Fruit fly (Drosophila melanogaster): ENCODE data around the gene CG33689.
A peak's percentile ranks its signal among the peaks of the same experiment; 100 is the strongest.

The CG33689 gene

DNA sequence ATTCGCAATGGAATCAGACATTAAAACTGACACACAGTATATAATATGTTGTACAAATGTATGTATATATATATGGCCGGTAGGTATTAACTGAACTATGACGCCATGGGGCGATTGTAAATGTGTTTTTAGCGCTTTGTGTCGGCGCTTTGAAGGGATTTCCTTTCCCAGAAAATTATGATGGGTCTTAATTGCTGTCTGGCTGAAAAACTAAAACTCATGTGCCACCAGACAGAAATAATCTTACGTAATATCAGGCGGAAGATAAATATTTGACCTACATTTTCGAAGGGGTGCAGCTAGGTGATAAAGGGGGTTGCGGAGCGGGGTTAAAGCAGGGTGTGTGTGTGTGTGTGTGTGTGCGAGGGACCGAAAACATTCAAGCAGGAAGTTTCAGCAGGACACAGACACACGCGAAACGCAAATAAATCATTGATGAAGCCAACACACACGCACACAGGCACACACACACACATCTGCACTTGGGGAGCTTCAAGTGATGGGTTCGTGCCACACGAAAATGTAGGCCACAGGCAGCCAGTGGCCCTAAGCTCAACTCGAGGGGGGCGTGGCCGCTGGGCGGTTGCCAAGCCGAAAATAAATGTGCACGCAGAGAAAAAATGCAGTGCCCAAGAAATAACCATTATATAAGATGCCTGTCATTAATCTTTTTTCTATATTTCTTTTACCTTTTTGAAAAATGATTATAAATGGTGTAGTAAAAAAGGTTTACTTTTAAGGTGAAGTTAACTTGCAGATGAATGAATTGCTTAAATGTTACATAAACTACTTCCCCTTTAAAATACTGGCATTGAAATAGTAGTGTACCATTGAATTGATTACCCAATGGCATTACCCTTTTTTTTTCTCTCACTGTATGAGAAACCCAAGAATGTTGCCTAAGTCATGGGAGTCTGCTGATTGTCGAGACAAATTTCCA is 42.5 kb upstream of the CG33689 start (continued):
- TF ChIP-seq nmo (GFP tag; optimal IDR thresholded peaks at IDR 0.05): peak; percentile 72
- TF ChIP-seq bab2 (GFP tag; optimal IDR thresholded peaks at IDR 0.05): no peak
- no peak for TF ChIP-seq ac (GFP tag; optimal IDR thresholded peaks at IDR 0.05)
- 0 out of 2 replicates have a peak, but pooled peaks have one; percentile 15 for TF ChIP-seq tna (GFP tag; IDR thresholded peaks at IDR 0.05; ENCODE audit: partially characterized antibody)
- peak; percentile 33 for TF ChIP-seq Jarid2 (GFP tag; optimal IDR thresholded peaks at IDR 0.05)
- peak; percentile 48 for TF ChIP-seq org-1 (GFP tag; optimal IDR thresholded peaks at IDR 0.05)
- TF ChIP-seq CG15011 (GFP tag; optimal IDR thresholded peaks at IDR 0.05): peak; percentile 2
- TF ChIP-seq CG31365 (tag; optimal IDR thresholded peaks at IDR 0.05): no peak
- 0 out of 3 replicates have a peak, but pooled peaks have one; percentile 22 for TF ChIP-seq Dbx (GFP tag; IDR thresholded peaks at IDR 0.05)
- peak; percentile 20 for TF ChIP-seq slp2 (GFP tag; optimal IDR thresholded peaks at IDR 0.05)
- no peak for TF ChIP-seq wdn (GFP tag; IDR thresholded peaks at IDR 0.05)
- TF ChIP-seq hbn (GFP tag; IDR thresholded peaks at IDR 0.05; ENCODE audit: partially characterized antibody): no peak
- TF ChIP-seq CG11695 (GFP tag; IDR thresholded peaks at IDR 0.05): peak; percentile 57; the same call in 1 of the 3 replicates
- TF ChIP-seq CG8765 (GFP tag; IDR thresholded peaks at IDR 0.05): no peak
- TF ChIP-seq CG3995 (GFP tag; optimal IDR thresholded peaks at IDR 0.05): peak; percentile 3
- TF ChIP-seq corto (GFP tag; optimal IDR thresholded peaks at IDR 0.05): no peak
- 0 out of 3 replicates have a peak, but pooled peaks have one; percentile 14 for TF ChIP-seq CG11093 (GFP tag; IDR thresholded peaks at IDR 0.05)
- no peak for TF ChIP-seq CG4617 (GFP tag; optimal IDR thresholded peaks at IDR 0.05; ENCODE audit: borderline replicate concordance)
- TF ChIP-seq CG7987 (GFP tag; optimal IDR thresholded peaks at IDR 0.05): no peak
- TF ChIP-seq CG31224 (GFP tag; IDR thresholded peaks at IDR 0.05): peak; percentile 48; the same call in 1 of the 2 replicates
- TF ChIP-seq CG17359 (tag; optimal IDR thresholded peaks at IDR 0.05): peak; percentile 60
- TF ChIP-seq tin (GFP tag; optimal IDR thresholded peaks at IDR 0.05): peak; percentile 20
- TF ChIP-seq PHDP (tag; optimal IDR thresholded peaks at IDR 0.05): peak; percentile 55
- no peak for TF ChIP-seq CG13894 (tag; optimal IDR thresholded peaks at IDR 0.05)
- no peak for TF ChIP-seq Vsx1 (GFP tag; optimal IDR thresholded peaks at IDR 0.05)
- TF ChIP-seq CG18764 (GFP tag; optimal IDR thresholded peaks at IDR 0.05): peak; percentile 31
- peak; percentile 0 for TF ChIP-seq kay (GFP tag; optimal IDR thresholded peaks at IDR 0.05)
- no peak for TF ChIP-seq Bgb (GFP tag; IDR thresholded peaks at IDR 0.05; ENCODE audit: partially characterized antibody)
- TF ChIP-seq CG7556 (GFP tag; optimal IDR thresholded peaks at IDR 0.05): peak; percentile 80
- peak; percentile 2 for TF ChIP-seq NK7.1 (GFP tag; optimal IDR thresholded peaks at IDR 0.05)
- peak; percentile 63 for TF ChIP-seq Hmr (GFP tag; optimal IDR thresholded peaks at IDR 0.05)
- peak; percentile 20 for TF ChIP-seq Mes4 (GFP tag; optimal IDR thresholded peaks at IDR 0.05)
- TF ChIP-seq Meics (GFP tag; optimal IDR thresholded peaks at IDR 0.05): peak; percentile 56
- peak; percentile 29 for TF ChIP-seq shn (GFP tag; optimal IDR thresholded peaks at IDR 0.05)
- peak; percentile 32; the same call in 1 of the 2 replicates for TF ChIP-seq vvl (GFP tag; IDR thresholded peaks at IDR 0.05)
- TF ChIP-seq usp (GFP tag; optimal IDR thresholded peaks at IDR 0.05): no peak
- TF ChIP-seq NC2β (GFP tag; optimal IDR thresholded peaks at IDR 0.05): no peak
- TF ChIP-seq CG1832 (GFP tag; optimal IDR thresholded peaks at IDR 0.05): no peak
- no peak for TF ChIP-seq gfzf (GFP tag; optimal IDR thresholded peaks at IDR 0.05)
- TF ChIP-seq CG7372 (GFP tag; IDR thresholded peaks at IDR 0.05): no peak
- TF ChIP-seq CG17829 (tag; optimal IDR thresholded peaks at IDR 0.05): peak; percentile 21
- no peak for TF ChIP-seq ara (GFP tag; IDR thresholded peaks at IDR 0.05)
- TF ChIP-seq CG11560 (tag; IDR thresholded peaks at IDR 0.05): no peak
- peak; percentile 12 for TF ChIP-seq her (GFP tag; optimal IDR thresholded peaks at IDR 0.05)
- TF ChIP-seq jumu (GFP tag; optimal IDR thresholded peaks at IDR 0.05): peak; percentile 2
- peak; percentile 54 to 61 for TF ChIP-seq dpn (GFP tag; optimal IDR thresholded peaks at IDR 0.05)
- peak; percentile 9 for TF ChIP-seq pum (GFP tag; optimal IDR thresholded peaks at IDR 0.05)
- TF ChIP-seq HLH4C (GFP tag; IDR thresholded peaks at IDR 0.05; ENCODE audit: partially characterized antibody): no peak
